Fruit fly (Drosophila melanogaster): ENCODE results near the gene Ubx.

The Ubx gene

DNA sequence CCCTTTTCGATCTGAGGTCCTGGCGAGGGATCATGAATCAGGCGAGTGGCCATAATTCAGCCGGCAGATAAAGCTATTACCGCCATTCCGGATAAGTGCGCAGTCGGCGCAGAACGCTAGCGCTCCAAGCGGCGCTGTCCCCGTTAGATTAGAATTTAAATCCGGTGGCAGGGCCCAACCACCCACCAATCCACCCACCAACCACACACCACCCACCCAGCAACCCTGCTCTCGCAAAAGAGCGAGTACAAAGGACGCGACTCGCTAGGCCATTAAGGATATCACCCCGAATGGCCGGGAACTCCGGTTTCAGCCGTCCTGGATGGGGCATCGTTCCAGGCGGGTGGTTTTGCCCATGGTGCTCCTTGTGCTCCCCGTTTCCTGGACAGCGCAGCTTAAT is 49.8 kb upstream of the Ubx start (continued):
- no peak for TF ChIP-seq ham (GFP tag; IDR thresholded peaks at IDR 0.05)
- TF ChIP-seq CG11398 (GFP tag; optimal IDR thresholded peaks at IDR 0.05): no peak
- peak; percentile 99 for TF ChIP-seq abd-A (tag; optimal IDR thresholded peaks at IDR 0.05)
- TF ChIP-seq CG18599 (GFP tag; optimal IDR thresholded peaks at IDR 0.05): no peak
- TF ChIP-seq seq (GFP tag; IDR thresholded peaks at IDR 0.05): peak; percentile 83; the same call in 1 of the 2 replicates
- no peak for TF ChIP-seq hth (optimal IDR thresholded peaks at IDR 0.05)
- peak; percentile 36; the same call in 2 of the 3 replicates for TF ChIP-seq zen2 (GFP tag; IDR thresholded peaks at IDR 0.05; ENCODE audit: partially characterized antibody)
- TF ChIP-seq CG43689 (GFP tag; IDR thresholded peaks at IDR 0.05): no peak
- TF ChIP-seq pho (GFP tag; optimal IDR thresholded peaks at IDR 0.05): no peak
- no peak for TF ChIP-seq gcm2 (GFP tag; optimal IDR thresholded peaks at IDR 0.05)
- no peak for TF ChIP-seq Tbp (GFP tag; optimal IDR thresholded peaks at IDR 0.05)
- no peak for TF ChIP-seq bbx (GFP tag; IDR thresholded peaks at IDR 0.05; ENCODE audit: partially characterized antibody)
- TF ChIP-seq CG14860 (GFP tag; IDR thresholded peaks at IDR 0.05; ENCODE audit: partially characterized antibody): no peak
- TF ChIP-seq CG2199 (GFP tag; IDR thresholded peaks at IDR 0.05): no peak
- no peak for TF ChIP-seq fd96Cb (tag; optimal IDR thresholded peaks at IDR 0.05)
- peak; percentile 43; the same call in 1 of the 2 replicates for TF ChIP-seq Adf1 (GFP tag; IDR thresholded peaks at IDR 0.05)
- TF ChIP-seq slbo (GFP tag; IDR thresholded peaks at IDR 0.05): no peak
- no peak for TF ChIP-seq CG14014 (GFP tag; IDR thresholded peaks at IDR 0.05)
- no peak for TF ChIP-seq inv (GFP tag; IDR thresholded peaks at IDR 0.05; ENCODE audit: partially characterized antibody)
- TF ChIP-seq CG30431 (GFP tag; optimal IDR thresholded peaks at IDR 0.05): no peak
- no peak for TF ChIP-seq CG1602 (GFP tag; optimal IDR thresholded peaks at IDR 0.05)
- TF ChIP-seq CG18011 (GFP tag; optimal IDR thresholded peaks at IDR 0.05): no peak
- no peak for TF ChIP-seq CG10274 (GFP tag; optimal IDR thresholded peaks at IDR 0.05)
- no peak for TF ChIP-seq CG10462 (GFP tag; optimal IDR thresholded peaks at IDR 0.05)
- TF ChIP-seq CG4854 (GFP tag; optimal IDR thresholded peaks at IDR 0.05): no peak
- no peak for TF ChIP-seq CG1233 (GFP tag; optimal IDR thresholded peaks at IDR 0.05)
- no peak for TF ChIP-seq CG13624 (GFP tag; optimal IDR thresholded peaks at IDR 0.05)
- no peak for TF ChIP-seq row (GFP tag; IDR thresholded peaks at IDR 0.05)
- no peak for TF ChIP-seq CG2202 (tag; optimal IDR thresholded peaks at IDR 0.05)
- no peak for TF ChIP-seq dati (GFP tag; IDR thresholded peaks at IDR 0.05)
- no peak for TF ChIP-seq vnd (GFP tag; IDR thresholded peaks at IDR 0.05; ENCODE audit: partially characterized antibody)
- TF ChIP-seq Hr51 (GFP tag; optimal IDR thresholded peaks at IDR 0.05): peak in 1 of 2 experiments; percentile 14
- no peak for TF ChIP-seq cas (GFP tag; IDR thresholded peaks at IDR 0.05)
- TF ChIP-seq CG15601 (tag; optimal IDR thresholded peaks at IDR 0.05): no peak
- no peak for TF ChIP-seq Abd-B (GFP tag; optimal IDR thresholded peaks at IDR 0.05)
- no peak for TF ChIP-seq CG9817 (tag; optimal IDR thresholded peaks at IDR 0.05)
- peak; percentile 41 for TF ChIP-seq oc (tag; optimal IDR thresholded peaks at IDR 0.05)
- no peak for TF ChIP-seq jing (GFP tag; optimal IDR thresholded peaks at IDR 0.05)
- TF ChIP-seq Atf-2 (GFP tag; optimal IDR thresholded peaks at IDR 0.05): no peak
- no peak for TF ChIP-seq CG5180 (GFP tag; optimal IDR thresholded peaks at IDR 0.05)
- TF ChIP-seq CG12769 (tag; optimal IDR thresholded peaks at IDR 0.05): no peak
- TF ChIP-seq ewg (GFP tag; optimal IDR thresholded peaks at IDR 0.05): peak; percentile 46
- no peak for TF ChIP-seq CG10959 (GFP tag; IDR thresholded peaks at IDR 0.05)
- no peak for TF ChIP-seq CG8388 (GFP tag; optimal IDR thresholded peaks at IDR 0.05)
- no peak for TF ChIP-seq CG4617 (GFP tag; optimal IDR thresholded peaks at IDR 0.05; ENCODE audit: borderline replicate concordance)
- TF ChIP-seq CG6854 (GFP tag; optimal IDR thresholded peaks at IDR 0.05): no peak
- no peak for TF ChIP-seq Deaf1 (tag; optimal IDR thresholded peaks at IDR 0.05)
- peak; percentile 78 for TF ChIP-seq Nf-YC (tag; optimal IDR thresholded peaks at IDR 0.05)
- TF ChIP-seq CG3847 (GFP tag; IDR thresholded peaks at IDR 0.05): no peak
- no peak for TF ChIP-seq Ets97D (GFP tag; optimal IDR thresholded peaks at IDR 0.05)

All from whole organism, embryonic.